Worm (Caenorhabditis elegans): ENCODE results near the gene fbxb-77.

fbxb-77 gene

ce11 chrIV:4745422-4745821 lies 10.5 kb downstream of the fbxb-77 start, which contains the start of gene timm-17B.1:
TSS of gene timm-17B.1 (minus strand) at chrIV:4745492.
- TF ChIP-seq nhr-28 (tag; optimal IDR thresholded peaks at IDR 0.05) (no peak), ceh-82 (tag; optimal IDR thresholded peaks at IDR 0.05) (no peak), tbx-2 (tag; optimal IDR thresholded peaks at IDR 0.05) (peak; percentile 49), lin-39 (tag; optimal IDR thresholded peaks at IDR 0.05) (no peak), mdl-1 (tag; optimal IDR thresholded peaks at IDR 0.05) (no peak), lin-15B (tag; optimal IDR thresholded peaks at IDR 0.05) (peak; percentile 76), daf-12 (tag; optimal IDR thresholded peaks at IDR 0.05) (no peak), elt-2 (tag; optimal IDR thresholded peaks at IDR 0.05) (peak; percentile 25), mml-1 (tag; optimal IDR thresholded peaks at IDR 0.05) (no peak), zag-1 (tag; optimal IDR thresholded peaks at IDR 0.05) (no peak), ceh-9 (tag; optimal IDR thresholded peaks at IDR 0.05) (no peak), nhr-77 (tag; optimal IDR thresholded peaks at IDR 0.05) (no peak), ZK546.5 (tag; optimal IDR thresholded peaks at IDR 0.05) (no peak), nhr-76 (tag; optimal IDR thresholded peaks at IDR 0.05) (no peak), nhr-23 (tag; optimal IDR thresholded peaks at IDR 0.05) (peak; percentile 66), nhr-67 (tag; optimal IDR thresholded peaks at IDR 0.05) (no peak), ztf-11 (tag; optimal IDR thresholded peaks at IDR 0.05) (no peak), pha-4 (tag; optimal IDR thresholded peaks at IDR 0.05) (peak; percentile 79), nhr-12 (tag; optimal IDR thresholded peaks at IDR 0.05) (no peak), pqm-1 (tag; optimal IDR thresholded peaks at IDR 0.05) (no peak), fos-1 (tag; optimal IDR thresholded peaks at IDR 0.05) (no peak), hmg-11 (tag; optimal IDR thresholded peaks at IDR 0.05) (peak; percentile 45), ceh-28 (tag; optimal IDR thresholded peaks at IDR 0.05) (peak; percentile 57), lsy-12 (tag; optimal IDR thresholded peaks at IDR 0.05) (peak; percentile 21), snpc-4 (tag; optimal IDR thresholded peaks at IDR 0.05) (peak; percentile 29), eor-1 (tag; optimal IDR thresholded peaks at IDR 0.05) (no peak), R02D3.7 (tag; optimal IDR thresholded peaks at IDR 0.05) (peak; percentile 73), nhr-25 (tag; optimal IDR thresholded peaks at IDR 0.05) (peak; percentile 13), unc-39 (tag; optimal IDR thresholded peaks at IDR 0.05) (no peak), skn-1 (tag; optimal IDR thresholded peaks at IDR 0.05) (peak; percentile 52), fkh-10 (GFP tag; optimal IDR thresholded peaks at IDR 0.05) (no peak), nhr-43 (tag; optimal IDR thresholded peaks at IDR 0.05; ENCODE audit: poor library complexity, severe bottlenecking) (peak; percentile 75), egl-5 (tag; optimal IDR thresholded peaks at IDR 0.05) (no peak), nfya-1 (tag; optimal IDR thresholded peaks at IDR 0.05; ENCODE audit: insufficient read depth) (peak; percentile 81), ama-1 (optimal IDR thresholded peaks at IDR 0.05) (no peak)

- no peak for TF ChIP-seq egl-5 (tag; optimal IDR thresholded peaks at IDR 0.05)
Measured at ce11 chrIV:4744167-4744566, 11.8 kb downstream of the fbxb-77 start, which contains the start of gene hoe-1. TSS of gene hoe-1 (minus strand) at chrIV:4744267.

- TF ChIP-seq ZK546.5 (tag; optimal IDR thresholded peaks at IDR 0.05) (no peak), fkh-2 (tag; optimal IDR thresholded peaks at IDR 0.05) (no peak), mml-1 (tag; optimal IDR thresholded peaks at IDR 0.05) (no peak), elt-2 (tag; optimal IDR thresholded peaks at IDR 0.05) (no peak), aly-2 (tag; optimal IDR thresholded peaks at IDR 0.05) (no peak), nhr-23 (tag; optimal IDR thresholded peaks at IDR 0.05) (no peak), nhr-77 (tag; optimal IDR thresholded peaks at IDR 0.05) (no peak), hmg-11 (tag; optimal IDR thresholded peaks at IDR 0.05) (no peak), elt-3 (tag; optimal IDR thresholded peaks at IDR 0.05) (no peak), lin-39 (tag; optimal IDR thresholded peaks at IDR 0.05) (no peak)
Measured at ce11 chrIV:4742480-4742879, 13.5 kb downstream of the fbxb-77 start.

- TF ChIP-seq sea-2 (GFP tag; optimal IDR thresholded peaks at IDR 0.05), result no peak
- no peak for TF ChIP-seq ceh-28 (tag; optimal IDR thresholded peaks at IDR 0.05)
- TF ChIP-seq nhr-76 (tag; optimal IDR thresholded peaks at IDR 0.05), result no peak
- no peak for TF ChIP-seq nhr-28 (tag; optimal IDR thresholded peaks at IDR 0.05)
- TF ChIP-seq nfya-1 (tag; optimal IDR thresholded peaks at IDR 0.05; ENCODE audit: insufficient read depth), result no peak
- TF ChIP-seq egl-5 (tag; optimal IDR thresholded peaks at IDR 0.05), result no peak
- TF ChIP-seq aly-2 (tag; optimal IDR thresholded peaks at IDR 0.05), result no peak
- TF ChIP-seq R02D3.7 (tag; optimal IDR thresholded peaks at IDR 0.05), result no peak
- TF ChIP-seq fos-1 (tag; optimal IDR thresholded peaks at IDR 0.05), result no peak
Measured at ce11 chrIV:4737258-4737657, 18.7 kb downstream of the fbxb-77 start, which contains the start of gene fbxb-78. TSS of gene fbxb-78 (plus strand) at chrIV:4737558.
